Worm (Caenorhabditis elegans) whole organism, L4 larva: ENCODE data around the gene F16G10.1.

Experiments used
- F44E2.7 ChIP-seq: fragments of 200-800 bp; sonication (Bioruptor generic); IDR thresholded peaks from 2 replicates; pipeline ENCODE4 v2.1.2; 2022; ENCODE audit warnings: missing genetic modification characterization, missing compliant biosample characterization
- Y105C5A.15 ChIP-seq: fragments of 200-800 bp; sonication (Bioruptor generic); IDR thresholded peaks from 2 replicates; pipeline ENCODE4 v1.3.6; 2022; ENCODE audit warnings: missing genetic modification characterization, missing compliant biosample characterization
- Y48G9A.11 ChIP-seq: fragments of 200-800 bp; sonication (Bioruptor generic); IDR thresholded peaks from 2 replicates; pipeline ENCODE4 v1.3.6; 2022; ENCODE audit warnings: missing genetic modification reagents, missing genetic modification characterization, missing compliant biosample characterization
- Y5F2A.4 ChIP-seq: fragments of 200-800 bp; sonication (Bioruptor generic); optimal IDR thresholded peaks from 2 replicates; lab custom pipeline; 2018; ENCODE audit warnings: mild to moderate bottlenecking, missing genetic modification characterization, missing compliant biosample characterization
- Y75B8A.6 ChIP-seq: fragments of 200-800 bp; sonication (Bioruptor generic); IDR thresholded peaks from 2 replicates; pipeline ENCODE4 v1.3.6; 2022; ENCODE audit warnings: missing genetic modification reagents, missing genetic modification characterization, missing compliant biosample characterization
- ZK546.5 ChIP-seq, 2 experiments: sonication (generic microtip); optimal IDR thresholded peaks; 2 replicates each; lab custom pipeline; 2017; ENCODE audit warnings: missing biosample characterization in 2 of 2, missing genetic modification characterization in 2 of 2
- aha-1 ChIP-seq: fragments of 150-350 bp; peaks from one replicate; lab custom pipeline; 2014; ENCODE audit warnings: missing biosample characterization, missing genetic modification characterization
- aly-2 ChIP-seq: sonication (generic microtip); optimal IDR thresholded peaks from 2 replicates; lab custom pipeline; 2018; ENCODE audit warnings: missing biosample characterization, missing genetic modification characterization
- attf-4 ChIP-seq: sonication (generic microtip); optimal IDR thresholded peaks from 3 replicates; lab custom pipeline; 2017; ENCODE audit warnings: missing biosample characterization, missing genetic modification characterization
- ceh-20 ChIP-seq: fragments of 200-800 bp; sonication (Bioruptor generic); IDR thresholded peaks from 2 replicates; pipeline ENCODE4 v1.3.6; 2022; ENCODE audit warnings: missing genetic modification reagents, missing genetic modification characterization, missing compliant biosample characterization
- ceh-44 ChIP-seq: fragments of 200-800 bp; sonication (Bioruptor generic); IDR thresholded peaks from 2 replicates; pipeline ENCODE4 v1.3.6; 2022; ENCODE audit warnings: missing genetic modification reagents, missing genetic modification characterization, missing compliant biosample characterization
- ces-1 ChIP-seq: fragments of 150-350 bp; sonication (generic microtip); optimal IDR thresholded peaks from 4 replicates; lab custom pipeline; 2014; ENCODE audit warnings: missing biosample characterization, missing genetic modification reagents, missing genetic modification characterization
- cey-2 ChIP-seq: sonication (generic microtip); optimal IDR thresholded peaks from 3 replicates; lab custom pipeline; 2017; ENCODE audit warnings: missing genetic modification characterization, mild to moderate bottlenecking, missing compliant biosample characterization, antibody characterized with exemption, borderline replicate concordance; ENCODE audit not compliant: insufficient read depth
- ctbp-1 ChIP-seq: fragments of 200-800 bp; sonication (Bioruptor generic); IDR thresholded peaks from 2 replicates; pipeline ENCODE4 v1.3.6; 2022; ENCODE audit warnings: missing genetic modification reagents, missing genetic modification characterization, missing compliant biosample characterization
- daf-12 ChIP-seq: fragments of 150-350 bp; optimal IDR thresholded peaks from 2 replicates; lab custom pipeline; 2014; ENCODE audit warnings: missing biosample characterization, missing genetic modification reagents, missing genetic modification characterization
- daf-16 ChIP-seq, 3 experiments: sonication (generic microtip); optimal IDR thresholded peaks; 2 replicates each; lab custom pipeline; 2016 to 2017; ENCODE audit warnings: missing genetic modification characterization in 3 of 3, missing genetic modification reagents in 3 of 3, mild to moderate bottlenecking in 2 of 3, missing compliant biosample characterization in 2 of 3, missing biosample characterization in 1 of 3, moderate library complexity in 1 of 3
- dpl-1 ChIP-seq: fragments of 150-350 bp; optimal IDR thresholded peaks from 2 replicates; lab custom pipeline; 2014; ENCODE audit warnings: missing biosample characterization, missing genetic modification reagents, missing genetic modification characterization
- egl-27 ChIP-seq: sonication (generic microtip); optimal IDR thresholded peaks from 3 replicates; lab custom pipeline; 2017; ENCODE audit warnings: missing biosample characterization, missing genetic modification reagents, missing genetic modification characterization
- fkh-10 ChIP-seq: fragments of 150-350 bp; optimal IDR thresholded peaks from 2 replicates; lab custom pipeline; 2014; ENCODE audit warnings: missing biosample characterization, missing genetic modification reagents, missing genetic modification characterization
- gei-8 ChIP-seq: fragments of 200-800 bp; sonication (Bioruptor generic); optimal IDR thresholded peaks from 2 replicates; lab custom pipeline; 2018; ENCODE audit warnings: mild to moderate bottlenecking, missing genetic modification characterization, missing compliant biosample characterization
- hif-1 ChIP-seq, 2 experiments: sonication (generic microtip); optimal IDR thresholded peaks; 2 replicates each; lab custom pipeline; 2016 to 2017; ENCODE audit warnings: missing compliant biosample characterization in 2 of 2, missing genetic modification characterization in 2 of 2, missing genetic modification reagents in 2 of 2, missing genotype in 2 of 2, mild to moderate bottlenecking in 1 of 2
- hlh-30 ChIP-seq: sonication (generic microtip); optimal IDR thresholded peaks from 2 replicates; lab custom pipeline; 2017; ENCODE audit warnings: antibody characterized with exemption, mild to moderate bottlenecking, missing genetic modification characterization, missing compliant biosample characterization; ENCODE audit not compliant: insufficient read depth
- hmg-1.1 ChIP-seq: fragments of 200-800 bp; sonication (Bioruptor generic); IDR thresholded peaks from 2 replicates; pipeline ENCODE4 v1.3.6; 2022; ENCODE audit warnings: missing genetic modification reagents, missing genetic modification characterization, missing compliant biosample characterization
- lim-7 ChIP-seq: fragments of 200-800 bp; sonication (Bioruptor generic); IDR thresholded peaks from 2 replicates; pipeline ENCODE4 v1.3.6; 2022; ENCODE audit warnings: missing genetic modification characterization, missing compliant biosample characterization
- lir-3 ChIP-seq: sonication (generic microtip); optimal IDR thresholded peaks from 2 replicates; lab custom pipeline; 2016; ENCODE audit warnings: mild to moderate bottlenecking, missing genetic modification characterization, missing compliant biosample characterization
- madf-5 ChIP-seq, 2 experiments: fragments of 200-800 bp; sonication (Bioruptor generic); IDR thresholded peaks; 2 replicates each; pipeline ENCODE4 v1.3.6; 2022; ENCODE audit warnings: missing compliant biosample characterization in 2 of 2, missing genetic modification characterization in 2 of 2
- madf-9 ChIP-seq: fragments of 200-800 bp; sonication (Bioruptor generic); conservative IDR thresholded peaks from 2 replicates; pipeline ENCODE4 v1.3.6; 2022; ENCODE audit warnings: missing genetic modification reagents, missing genetic modification characterization, missing compliant biosample characterization
- mep-1 ChIP-seq: fragments of 150-350 bp; sonication (generic microtip); optimal IDR thresholded peaks from 3 replicates; lab custom pipeline; 2014; ENCODE audit warnings: missing biosample characterization, missing genetic modification characterization
- mes-2 ChIP-seq: sonication (generic microtip); optimal IDR thresholded peaks from 2 replicates; lab custom pipeline; 2016; ENCODE audit warnings: missing genotype, mild to moderate bottlenecking, missing genetic modification characterization, missing compliant biosample characterization; ENCODE audit not compliant: poor library complexity, severe bottlenecking
- nhr-10 ChIP-seq: fragments of 150-350 bp; optimal IDR thresholded peaks from 2 replicates; lab custom pipeline; 2014; ENCODE audit warnings: missing biosample characterization, missing genetic modification characterization
- nhr-102 ChIP-seq: sonication (generic microtip); optimal IDR thresholded peaks from 2 replicates; lab custom pipeline; 2016; ENCODE audit warnings: mild to moderate bottlenecking, missing genetic modification characterization, moderate library complexity, missing compliant biosample characterization
- nhr-111 ChIP-seq: fragments of 200-800 bp; sonication (Bioruptor generic); optimal IDR thresholded peaks from 2 replicates; lab custom pipeline; 2018; ENCODE audit warnings: mild to moderate bottlenecking, missing genetic modification characterization, missing compliant biosample characterization
- nhr-237 ChIP-seq: sonication (generic microtip); optimal IDR thresholded peaks from 2 replicates; lab custom pipeline; 2017; ENCODE audit warnings: missing biosample characterization, missing genetic modification characterization
- nhr-28 ChIP-seq: fragments of 150-350 bp; optimal IDR thresholded peaks from 2 replicates; lab custom pipeline; 2014; ENCODE audit warnings: missing biosample characterization, missing genetic modification characterization
- nhr-41 ChIP-seq: fragments of 200-800 bp; sonication (Bioruptor generic); IDR thresholded peaks from 2 replicates; pipeline ENCODE4 v1.3.6; 2022; ENCODE audit warnings: missing genetic modification reagents, missing genetic modification characterization, missing compliant biosample characterization
- nhr-42 ChIP-seq: fragments of 200-800 bp; sonication (Bioruptor generic); IDR thresholded peaks from 2 replicates; pipeline ENCODE4 v1.3.6; 2022; ENCODE audit warnings: missing genetic modification characterization, missing compliant biosample characterization
- nhr-48 ChIP-seq: sonication (generic microtip); optimal IDR thresholded peaks from 2 replicates; lab custom pipeline; 2016; ENCODE audit warnings: mild to moderate bottlenecking, missing genetic modification characterization, missing compliant biosample characterization
- nhr-6 ChIP-seq: fragments of 150-350 bp; optimal IDR thresholded peaks from 2 replicates; lab custom pipeline; 2014; ENCODE audit warnings: missing biosample characterization, missing genetic modification characterization
- php-3 ChIP-seq: fragments of 200-800 bp; sonication (Bioruptor generic); IDR thresholded peaks from 2 replicates; pipeline ENCODE4 v1.3.6; 2022; ENCODE audit warnings: missing genetic modification reagents, missing genetic modification characterization, missing compliant biosample characterization
- saeg-2 ChIP-seq: fragments of 200-800 bp; sonication (Bioruptor generic); IDR thresholded peaks from 2 replicates; pipeline ENCODE4 v1.3.6; 2022; ENCODE audit warnings: missing genetic modification reagents, missing genetic modification characterization, missing compliant biosample characterization
- sdz-12 ChIP-seq: fragments of 200-800 bp; sonication (Bioruptor generic); optimal IDR thresholded peaks from 2 replicates; lab custom pipeline; 2018; ENCODE audit warnings: mild to moderate bottlenecking, missing genetic modification characterization, missing compliant biosample characterization
- set-16 ChIP-seq: fragments of 200-800 bp; sonication (Bioruptor generic); IDR thresholded peaks from 2 replicates; pipeline ENCODE4 v1.3.6; 2022; ENCODE audit warnings: missing genetic modification reagents, missing genetic modification characterization, missing compliant biosample characterization
- skn-1 ChIP-seq: fragments of 150-350 bp; optimal IDR thresholded peaks from 2 replicates; lab custom pipeline; 2014; ENCODE audit warnings: missing biosample characterization, missing genetic modification characterization
- spr-1 ChIP-seq: sonication (generic microtip); optimal IDR thresholded peaks from 2 replicates; lab custom pipeline; 2016; ENCODE audit warnings: mild to moderate bottlenecking, missing genetic modification characterization, missing compliant biosample characterization
- tag-97 ChIP-seq: fragments of 200-800 bp; sonication (Bioruptor generic); IDR thresholded peaks from 2 replicates; pipeline ENCODE4 v1.3.6; 2022; ENCODE audit warnings: missing genetic modification characterization, missing compliant biosample characterization
- tra-1 ChIP-seq: fragments of 200-800 bp; sonication (Bioruptor generic); IDR thresholded peaks from 2 replicates; pipeline ENCODE4 v1.3.6; 2022; ENCODE audit warnings: missing genetic modification reagents, missing genetic modification characterization, missing compliant biosample characterization
- unc-130 ChIP-seq: sonication (generic microtip); optimal IDR thresholded peaks from 2 replicates; lab custom pipeline; 2016; ENCODE audit warnings: missing genetic modification reagents, missing genetic modification characterization, missing compliant biosample characterization
- unc-62 ChIP-seq, 3 experiments: fragments of 150-350 bp in 1 of 3; sonication (generic microtip); optimal IDR thresholded peaks in 2 of 3; peaks in 1 of 3; 1 replicate in 1 of 3; 2 replicates in 2 of 3; lab custom pipeline; 2014 to 2017; ENCODE audit warnings: missing biosample characterization in 3 of 3, missing genetic modification characterization in 3 of 3, missing genetic modification reagents in 3 of 3, missing genotype in 1 of 3
- zfp-2 ChIP-seq: sonication (generic microtip); optimal IDR thresholded peaks from 2 replicates; lab custom pipeline; 2016; ENCODE audit warnings: mild to moderate bottlenecking, missing genetic modification characterization, missing compliant biosample characterization
- ztf-7 ChIP-seq: fragments of 150-350 bp; optimal IDR thresholded peaks from 2 replicates; lab custom pipeline; 2014; ENCODE audit warnings: missing biosample characterization, missing genetic modification characterization

Gene F16G10.1

ce11 chrII:2378465-2379009, 25.5 kb upstream of the F16G10.1 start (continued):
- peak in 1 of 2 experiments; percentile 98 for TF ChIP-seq daf-16 (GFP tag; optimal IDR thresholded peaks at IDR 0.05; lab: Kevin White, UChicago)
- peak; percentile 94 for TF ChIP-seq daf-16 (tag; optimal IDR thresholded peaks at IDR 0.05; lab: Kevin White, UChicago)
- TF ChIP-seq ZK546.5 (tag; optimal IDR thresholded peaks at IDR 0.05; lab: Kevin White, UChicago): no peak
- TF ChIP-seq mep-1: no peak
- peak; percentile 51 for TF ChIP-seq nhr-6 (tag; lab: Kevin White, UChicago)
- TF ChIP-seq sdz-12 (GFP tag; lab: Kevin White, UChicago): no peak
- no peak for TF ChIP-seq tag-97 (GFP tag; lab: Robert Waterston, UW)
- peak; percentile 84; the same call in 1 of the 2 replicates for TF ChIP-seq ceh-20 (GFP tag; lab: Robert Waterston, UW)
- TF ChIP-seq aly-2 (tag; lab: Kevin White, UChicago): no peak
- peak; percentile 60 for TF ChIP-seq nhr-10 (tag; lab: Kevin White, UChicago)
- TF ChIP-seq ces-1 (GFP tag; lab: Kevin White, UChicago): no peak
- TF ChIP-seq nhr-111: no peak
- 0 out of 2 replicates have a peak, but pooled peaks have one; percentile 29 for TF ChIP-seq hmg-1.1
- 0 out of 2 replicates have a peak, but pooled peaks have one; percentile 7 for TF ChIP-seq madf-9 (GFP tag; lab: Robert Waterston, UW)
- TF ChIP-seq hif-1 (tag; optimal IDR thresholded peaks at IDR 0.05; lab: Kevin White, UChicago): no peak
- TF ChIP-seq Y105C5A.15: no peak
- peak; percentile 95 for TF ChIP-seq nhr-48
- TF ChIP-seq Y75B8A.6 (GFP tag; lab: Robert Waterston, UW): peak; percentile 58; the same call in 1 of the 2 replicates
- TF ChIP-seq daf-12 (tag; lab: Kevin White, UChicago): no peak
- peak; percentile 100 for TF ChIP-seq php-3
- TF ChIP-seq fkh-10 (GFP tag; lab: Kevin White, UChicago): no peak
- peak; percentile 98 for TF ChIP-seq tra-1 (GFP tag; lab: Robert Waterston, UW)
- TF ChIP-seq zfp-2 (tag; lab: Kevin White, UChicago): no peak
- TF ChIP-seq mes-2 (tag; lab: Kevin White, UChicago): no peak
- peak; percentile 81 for TF ChIP-seq nhr-42 (GFP tag; lab: Robert Waterston, UW)
- peak; percentile 95 for TF ChIP-seq nhr-28
- TF ChIP-seq set-16 (GFP tag; lab: Robert Waterston, UW): no peak
- no peak for TF ChIP-seq unc-130 (GFP tag; lab: Kevin White, UChicago)
- no peak for TF ChIP-seq gei-8 (GFP tag; lab: Kevin White, UChicago)
- peak in 1 of 2 experiments; percentile 74 for TF ChIP-seq unc-62 (GFP tag; optimal IDR thresholded peaks at IDR 0.05 in 1 of 2; lab: Kevin White, UChicago)
- TF ChIP-seq unc-62 (tag; optimal IDR thresholded peaks at IDR 0.05; lab: Kevin White, UChicago): no peak
- TF ChIP-seq nhr-102: peak; percentile 97
- no peak for TF ChIP-seq ctbp-1
- peak; percentile 77; the same call in 1 of the 2 replicates for TF ChIP-seq saeg-2 (GFP tag; lab: Robert Waterston, UW)
- peak; percentile 29 for TF ChIP-seq spr-1 (tag; lab: Kevin White, UChicago)
- TF ChIP-seq aha-1 (tag; lab: Kevin White, UChicago): peak; percentile 97
- peak; percentile 93 for TF ChIP-seq nhr-41 (GFP tag; lab: Robert Waterston, UW)
- no peak for TF ChIP-seq egl-27 (tag; lab: Kevin White, UChicago)
- no peak for TF ChIP-seq lim-7 (GFP tag; lab: Robert Waterston, UW)
- no peak for TF ChIP-seq Y48G9A.11 (GFP tag; lab: Robert Waterston, UW)
- TF ChIP-seq lir-3 (tag; lab: Kevin White, UChicago): no peak
- no peak for TF ChIP-seq Y5F2A.4 (GFP tag; lab: Kevin White, UChicago)
- TF ChIP-seq skn-1: no peak
- no peak for TF ChIP-seq madf-5 (GFP tag; IDR thresholded peaks at IDR 0.05; lab: Robert Waterston, UW)
- no peak for TF ChIP-seq attf-4 (tag; lab: Kevin White, UChicago)
- no peak for TF ChIP-seq F44E2.7 (GFP tag; lab: Robert Waterston, UW)
- TF ChIP-seq ceh-44 (GFP tag; lab: Robert Waterston, UW): no peak
- peak; percentile 35 for TF ChIP-seq dpl-1 (GFP tag; lab: Kevin White, UChicago)
- TF ChIP-seq ztf-7 (tag; lab: Kevin White, UChicago): no peak
- TF ChIP-seq cey-2 (tag; lab: Kevin White, UChicago): peak; percentile 93
- no peak for TF ChIP-seq nhr-237 (tag; lab: Kevin White, UChicago)
- no peak for TF ChIP-seq hlh-30 (tag; lab: Kevin White, UChicago)
